Worm (Caenorhabditis elegans) whole organism, L2 larva: ENCODE results near the gene W05H9.2.

Experiments used
- aly-2 ChIP-seq: fragments of 150-350 bp; optimal IDR thresholded peaks from 2 replicates; lab custom pipeline; 2014; ENCODE audit warnings: missing biosample characterization, missing genetic modification characterization
- ama-1 ChIP-seq: fragments of 150-350 bp; optimal IDR thresholded peaks from 2 replicates; lab custom pipeline; 2018; ENCODE audit warnings: inconsistent platforms
- ceh-82 ChIP-seq: fragments of 150-350 bp; optimal IDR thresholded peaks from 2 replicates; lab custom pipeline; 2014; ENCODE audit warnings: missing biosample characterization, missing genetic modification characterization
- lin-13 ChIP-seq: fragments of 150-350 bp; optimal IDR thresholded peaks from 2 replicates; lab custom pipeline; 2014; ENCODE audit warnings: missing biosample characterization, missing genetic modification reagents, missing genetic modification characterization
- mdl-1 ChIP-seq, 2 experiments: fragments of 150-350 bp in 1 of 2; sonication (generic microtip) in 1 of 2; optimal IDR thresholded peaks; 2 replicates each; lab custom pipeline; 2017; ENCODE audit warnings: missing biosample characterization in 2 of 2, missing genetic modification characterization in 2 of 2
- nhr-25 ChIP-seq: fragments of 150-350 bp; sonication (generic microtip); optimal IDR thresholded peaks from 3 replicates; lab custom pipeline; 2014; ENCODE audit warnings: missing biosample characterization, missing genetic modification characterization
- nhr-77 ChIP-seq: fragments of 150-350 bp; optimal IDR thresholded peaks from 2 replicates; lab custom pipeline; 2014; ENCODE audit warnings: missing biosample characterization, missing genetic modification characterization
- peb-1 ChIP-seq: fragments of 150-350 bp; optimal IDR thresholded peaks from 2 replicates; lab custom pipeline; 2014; ENCODE audit warnings: missing biosample characterization, missing genetic modification characterization
- sma-3 ChIP-seq: sonication (generic microtip); optimal IDR thresholded peaks from 2 replicates; lab custom pipeline; 2016; ENCODE audit warnings: missing genetic modification reagents, missing genetic modification characterization, missing compliant biosample characterization
- snpc-4 ChIP-seq: fragments of 150-350 bp; optimal IDR thresholded peaks from 2 replicates; lab custom pipeline; 2014; ENCODE audit warnings: missing biosample characterization, missing genetic modification characterization
- unc-39 ChIP-seq: fragments of 150-350 bp; optimal IDR thresholded peaks from 2 replicates; lab custom pipeline; 2014; ENCODE audit warnings: missing biosample characterization, missing genetic modification characterization
- zag-1 ChIP-seq: fragments of 150-350 bp; optimal IDR thresholded peaks from 2 replicates; lab custom pipeline; 2014; ENCODE audit warnings: missing biosample characterization, missing genetic modification characterization
- ztf-1 ChIP-seq: fragments of 200-800 bp; sonication (Bioruptor generic); conservative IDR thresholded peaks from 2 replicates; pipeline ENCODE4 v1.3.6; 2022; ENCODE audit warnings: missing genetic modification characterization, missing compliant biosample characterization

- no peak for TF ChIP-seq snpc-4 (tag; lab: Kevin White, UChicago)
- TF ChIP-seq nhr-77 (tag; lab: Kevin White, UChicago), result no peak
- no peak for TF ChIP-seq ceh-82 (tag; lab: Kevin White, UChicago)
- no peak for TF ChIP-seq nhr-25 (tag; lab: Kevin White, UChicago)
- no peak for TF ChIP-seq zag-1 (tag; lab: Kevin White, UChicago)
- TF ChIP-seq aly-2 (tag; lab: Kevin White, UChicago), result no peak
- TF ChIP-seq sma-3 (GFP tag; lab: Kevin White, UChicago), result peak; percentile 27
- no peak for TF ChIP-seq peb-1 (tag; lab: Kevin White, UChicago)
- TF ChIP-seq lin-13 (GFP tag; lab: Kevin White, UChicago), result no peak
- no peak for TF ChIP-seq unc-39
- TF ChIP-seq ama-1 (lab: Kevin White, UChicago), result no peak
- no peak for TF ChIP-seq mdl-1 (tag; optimal IDR thresholded peaks at IDR 0.05; lab: Kevin White, UChicago)
- no peak for TF ChIP-seq ztf-1 (GFP tag; lab: Robert Waterston, UW)
Observed at ce11 chrX:6230669-6231068, 36.2 kb upstream of the W05H9.2 start, which contains the start of gene lite-1.
